Worm (Caenorhabditis elegans) whole organism, L1 larva: ENCODE measurements around the gene flp-15.

Experiments
- F16B12.6 ChIP-seq: fragments of 150-350 bp; optimal IDR thresholded peaks from 2 replicates; lab custom pipeline; 2014; ENCODE audit warnings: missing biosample characterization, missing genetic modification characterization
- aly-2 ChIP-seq: fragments of 150-350 bp; optimal IDR thresholded peaks from 2 replicates; lab custom pipeline; 2014; ENCODE audit warnings: missing biosample characterization, missing genetic modification characterization
- ama-1 ChIP-seq: fragments of 150-350 bp; optimal IDR thresholded peaks from 2 replicates; lab custom pipeline; 2014
- blmp-1 ChIP-seq: fragments of 150-350 bp; optimal IDR thresholded peaks from 2 replicates; lab custom pipeline; 2014; ENCODE audit warnings: missing biosample characterization, missing genetic modification characterization
- ceh-63 ChIP-seq: fragments of 200-800 bp; sonication (Bioruptor generic); optimal IDR thresholded peaks from 2 replicates; lab custom pipeline; 2018; ENCODE audit warnings: mild to moderate bottlenecking, missing genetic modification characterization, missing compliant biosample characterization
- ceh-8 ChIP-seq: fragments of 200-800 bp; sonication (Bioruptor generic); optimal IDR thresholded peaks from 2 replicates; lab custom pipeline; 2018; ENCODE audit warnings: mild to moderate bottlenecking, missing genetic modification characterization, moderate library complexity, missing compliant biosample characterization
- ceh-82 ChIP-seq, 3 experiments: fragments of 150-350 bp in 1 of 3; sonication (generic microtip) in 2 of 3; optimal IDR thresholded peaks; 2 replicates each; lab custom pipeline; 2014 to 2017; ENCODE audit warnings: missing biosample characterization in 3 of 3, missing genetic modification characterization in 3 of 3
- ceh-88 ChIP-seq: fragments of 200-800 bp; sonication (Bioruptor generic); IDR thresholded peaks from 2 replicates; pipeline ENCODE4 v1.3.6; 2022; ENCODE audit warnings: missing genetic modification characterization, missing compliant biosample characterization
- ces-1 ChIP-seq: fragments of 150-350 bp; optimal IDR thresholded peaks from 2 replicates; lab custom pipeline; 2014; ENCODE audit warnings: missing biosample characterization, missing genetic modification reagents, missing genetic modification characterization
- dpl-1 ChIP-seq, 3 experiments: fragments of 150-350 bp in 2 of 3; sonication (generic microtip) in 1 of 3; optimal IDR thresholded peaks; 2 replicates each; lab custom pipeline; 2014 to 2017; ENCODE audit warnings: missing biosample characterization in 3 of 3, missing genetic modification characterization in 3 of 3, missing genetic modification reagents in 3 of 3
- dsc-1 ChIP-seq: sonication (generic microtip); optimal IDR thresholded peaks from 2 replicates; lab custom pipeline; 2016; ENCODE audit warnings: mild to moderate bottlenecking, missing genetic modification characterization, missing compliant biosample characterization
- efl-1 ChIP-seq, 4 experiments: fragments of 150-350 bp; optimal IDR thresholded peaks in 3 of 4; peaks in 1 of 4; 1 replicate in 1 of 4; 2 replicates in 3 of 4; lab custom pipeline; 2014; ENCODE audit warnings: missing biosample characterization in 2 of 4, missing genetic modification characterization in 2 of 4, missing genetic modification reagents in 2 of 4
- elt-2 ChIP-seq: sonication (generic microtip); optimal IDR thresholded peaks from 2 replicates; lab custom pipeline; 2016; ENCODE audit warnings: missing genetic modification characterization, mild to moderate bottlenecking, inconsistent platforms, missing compliant biosample characterization, missing genetic modification reagents
- elt-3 ChIP-seq, 6 experiments: fragments of 150-350 bp in 1 of 6; sonication (generic microtip); optimal IDR thresholded peaks; 2 replicates each; lab custom pipeline; 2017 to 2018; ENCODE audit warnings: missing biosample characterization in 6 of 6, missing genetic modification characterization in 6 of 6, inconsistent platforms in 1 of 6
- ets-5 ChIP-seq: fragments of 200-800 bp; sonication (Bioruptor generic); IDR thresholded peaks from 2 replicates; pipeline ENCODE4 v1.3.6; 2022; ENCODE audit warnings: missing genetic modification characterization, missing compliant biosample characterization
- fkh-4 ChIP-seq: sonication (generic microtip); optimal IDR thresholded peaks from 2 replicates; lab custom pipeline; 2016; ENCODE audit warnings: missing compliant biosample characterization, missing genetic modification characterization, borderline replicate concordance
- fkh-8 ChIP-seq: sonication (generic microtip); optimal IDR thresholded peaks from 2 replicates; lab custom pipeline; 2016; ENCODE audit warnings: mild to moderate bottlenecking, missing genetic modification characterization, missing compliant biosample characterization
- fos-1 ChIP-seq: fragments of 150-350 bp; optimal IDR thresholded peaks from 2 replicates; lab custom pipeline; 2014; ENCODE audit warnings: missing biosample characterization, missing genetic modification characterization
- hlh-17 ChIP-seq: fragments of 200-800 bp; sonication (Bioruptor generic); optimal IDR thresholded peaks from 2 replicates; lab custom pipeline; 2018; ENCODE audit warnings: missing genetic modification characterization, mild to moderate bottlenecking, missing compliant biosample characterization, moderate library complexity, borderline replicate concordance
- hpl-2 ChIP-seq: fragments of 150-350 bp; optimal IDR thresholded peaks from 2 replicates; lab custom pipeline; 2014; ENCODE audit warnings: missing biosample characterization, missing genetic modification reagents, missing genetic modification characterization
- isw-1 ChIP-seq: fragments of 200-800 bp; sonication (Bioruptor generic); IDR thresholded peaks from 2 replicates; pipeline ENCODE4 v1.3.6; 2022; ENCODE audit warnings: missing genetic modification characterization, missing compliant biosample characterization
- lin-14 ChIP-seq: fragments of 200-800 bp; sonication (Bioruptor generic); optimal IDR thresholded peaks from 2 replicates; lab custom pipeline; 2018; ENCODE audit warnings: mild to moderate bottlenecking, missing genetic modification characterization, moderate library complexity, missing compliant biosample characterization
- lin-15B ChIP-seq: fragments of 150-350 bp; sonication (generic microtip); optimal IDR thresholded peaks from 3 replicates; lab custom pipeline; 2014; ENCODE audit warnings: missing biosample characterization, missing genetic modification characterization
- lin-35 ChIP-seq, 2 experiments: fragments of 150-350 bp; optimal IDR thresholded peaks; 2 replicates each; lab custom pipeline; 2014; ENCODE audit warnings: missing biosample characterization in 2 of 2, missing genetic modification characterization in 2 of 2, missing genetic modification reagents in 2 of 2
- lin-39 ChIP-seq: fragments of 150-350 bp; optimal IDR thresholded peaks from 2 replicates; lab custom pipeline; 2014; ENCODE audit warnings: missing biosample characterization, missing genetic modification reagents, missing genetic modification characterization
- mab-9 ChIP-seq: fragments of 200-800 bp; sonication (Bioruptor generic); IDR thresholded peaks from 2 replicates; pipeline ENCODE4 v1.3.6; 2022; ENCODE audit warnings: missing genetic modification reagents, missing genetic modification characterization, missing compliant biosample characterization
- mep-1 ChIP-seq: fragments of 150-350 bp; optimal IDR thresholded peaks from 2 replicates; lab custom pipeline; 2014; ENCODE audit warnings: missing biosample characterization, missing genetic modification characterization
- nhr-11 ChIP-seq: fragments of 150-350 bp; optimal IDR thresholded peaks from 2 replicates; lab custom pipeline; 2014; ENCODE audit warnings: missing biosample characterization, missing genetic modification characterization
- nhr-12 ChIP-seq: sonication (generic microtip); optimal IDR thresholded peaks from 2 replicates; lab custom pipeline; 2017; ENCODE audit warnings: missing biosample characterization, missing genetic modification characterization
- nhr-28 ChIP-seq: fragments of 150-350 bp; optimal IDR thresholded peaks from 2 replicates; lab custom pipeline; 2014; ENCODE audit warnings: missing biosample characterization, missing genetic modification characterization
- nhr-71 ChIP-seq: sonication (generic microtip); optimal IDR thresholded peaks from 2 replicates; lab custom pipeline; 2016; ENCODE audit warnings: mild to moderate bottlenecking, missing genetic modification characterization, moderate library complexity, missing compliant biosample characterization
- pag-3 ChIP-seq: sonication (generic microtip); optimal IDR thresholded peaks from 2 replicates; lab custom pipeline; 2017; ENCODE audit warnings: missing genetic modification characterization, mild to moderate bottlenecking, missing compliant biosample characterization, antibody characterized with exemption, borderline replicate concordance; ENCODE audit not compliant: insufficient read depth
- pax-3 ChIP-seq: fragments of 200-800 bp; sonication (Bioruptor generic); optimal IDR thresholded peaks from 2 replicates; lab custom pipeline; 2018; ENCODE audit warnings: mild to moderate bottlenecking, missing genetic modification characterization, moderate library complexity, missing compliant biosample characterization
- pqm-1 ChIP-seq: sonication (generic microtip); optimal IDR thresholded peaks from 3 replicates; lab custom pipeline; 2017; ENCODE audit warnings: missing biosample characterization, missing genetic modification characterization
- skn-1 ChIP-seq: fragments of 150-350 bp; optimal IDR thresholded peaks from 2 replicates; lab custom pipeline; 2014; ENCODE audit warnings: missing biosample characterization, missing genetic modification characterization
- snu-23 ChIP-seq: sonication (generic microtip); optimal IDR thresholded peaks from 2 replicates; lab custom pipeline; 2016; ENCODE audit warnings: missing genetic modification characterization, missing compliant biosample characterization
- tbx-2 ChIP-seq: sonication (generic microtip); optimal IDR thresholded peaks from 2 replicates; lab custom pipeline; 2016; ENCODE audit warnings: missing genetic modification characterization, missing compliant biosample characterization
- tlp-1 ChIP-seq: fragments of 150-350 bp; optimal IDR thresholded peaks from 2 replicates; lab custom pipeline; 2014; ENCODE audit warnings: missing biosample characterization, missing genetic modification characterization
- unc-130 ChIP-seq: fragments of 150-350 bp; optimal IDR thresholded peaks from 2 replicates; lab custom pipeline; 2017; ENCODE audit warnings: missing biosample characterization, missing genetic modification characterization, inconsistent platforms
- zag-1 ChIP-seq: fragments of 150-350 bp; optimal IDR thresholded peaks from 2 replicates; lab custom pipeline; 2014; ENCODE audit warnings: missing biosample characterization, missing genetic modification characterization

The flp-15 gene

ce11 chrIII:13659028-13659427, 8.6 kb downstream of the flp-15 start:
- TF ChIP-seq blmp-1 (tag; lab: Kevin White, UChicago): peak; percentile 78
- TF ChIP-seq snu-23 (GFP tag; lab: Kevin White, UChicago): no peak
- TF ChIP-seq fkh-4 (tag; lab: Kevin White, UChicago): no peak
- no peak for TF ChIP-seq elt-2 (tag; lab: Kevin White, UChicago)
- TF ChIP-seq pqm-1 (tag; lab: Kevin White, UChicago): no peak
- no peak for TF ChIP-seq skn-1 (tag; lab: Kevin White, UChicago)
- no peak for TF ChIP-seq fos-1 (tag; lab: Kevin White, UChicago)
- no peak for TF ChIP-seq elt-3 (tag; optimal IDR thresholded peaks at IDR 0.05; lab: Kevin White, UChicago)
- no peak for TF ChIP-seq lin-35 (GFP tag; optimal IDR thresholded peaks at IDR 0.05; lab: Kevin White, UChicago)
- no peak for TF ChIP-seq pag-3 (tag; lab: Kevin White, UChicago)
- no peak for TF ChIP-seq aly-2
- TF ChIP-seq pax-3 (tag; lab: Kevin White, UChicago): no peak
- TF ChIP-seq lin-14 (GFP tag; lab: Kevin White, UChicago): peak; percentile 35
- TF ChIP-seq, all 84 proteins: peak for 2

ce11 chrIII:13657975-13658374, 9.7 kb downstream of the flp-15 start:
- TF ChIP-seq ets-5 (GFP tag; lab: Robert Waterston, UW): no peak
- TF ChIP-seq F16B12.6: no peak
- TF ChIP-seq dpl-1 (GFP tag; optimal IDR thresholded peaks at IDR 0.05; lab: Kevin White, UChicago): no peak
- TF ChIP-seq lin-14 (GFP tag; lab: Kevin White, UChicago): peak; percentile 52
- TF ChIP-seq, all 84 proteins: peak for 1

- TF ChIP-seq efl-1 (optimal IDR thresholded peaks at IDR 0.05; lab: Kevin White, UChicago): no peak
- peak in 1 of 2 experiments; percentile 43 for TF ChIP-seq efl-1 (GFP tag; optimal IDR thresholded peaks at IDR 0.05 in 1 of 2; lab: Kevin White, UChicago)
- no peak for TF ChIP-seq isw-1
Observed at ce11 chrIII:13656680-13657079, 11.0 kb downstream of the flp-15 start.

- no peak for TF ChIP-seq nhr-28 (tag; lab: Kevin White, UChicago)
- TF ChIP-seq pax-3 (tag; lab: Kevin White, UChicago): no peak
- no peak for TF ChIP-seq nhr-71 (tag; lab: Kevin White, UChicago)
- TF ChIP-seq snu-23 (GFP tag; lab: Kevin White, UChicago): no peak
- no peak for TF ChIP-seq fkh-4 (tag; lab: Kevin White, UChicago)
- TF ChIP-seq F16B12.6: no peak
- TF ChIP-seq ceh-63 (GFP tag; lab: Kevin White, UChicago): no peak
- TF ChIP-seq isw-1: no peak
- no peak for TF ChIP-seq ceh-82 (tag; optimal IDR thresholded peaks at IDR 0.05; lab: Kevin White, UChicago)
- TF ChIP-seq ces-1 (GFP tag; lab: Kevin White, UChicago): no peak
- TF ChIP-seq nhr-12 (tag; lab: Kevin White, UChicago): no peak
- no peak for TF ChIP-seq tbx-2 (tag; lab: Kevin White, UChicago)
- no peak for TF ChIP-seq mep-1
- TF ChIP-seq pag-3 (tag; lab: Kevin White, UChicago): no peak
Observed at ce11 chrIII:13654950-13655349, 12.7 kb downstream of the flp-15 start.

- TF ChIP-seq zag-1 (tag; lab: Kevin White, UChicago): no peak
- no peak for TF ChIP-seq hpl-2 (GFP tag; lab: Kevin White, UChicago)
- TF ChIP-seq F16B12.6: no peak
- no peak for TF ChIP-seq dsc-1 (tag; lab: Kevin White, UChicago)
- TF ChIP-seq isw-1: no peak
- no peak for TF ChIP-seq fkh-4 (tag; lab: Kevin White, UChicago)
- TF ChIP-seq tbx-2 (tag; lab: Kevin White, UChicago): no peak
- TF ChIP-seq unc-130 (tag; lab: Kevin White, UChicago): no peak
Observed at ce11 chrIII:13652708-13653107, 14.9 kb downstream of the flp-15 start.

ce11 chrIII:13652010-13652409, 15.6 kb downstream of the flp-15 start:
- TF ChIP-seq hlh-17 (GFP tag; lab: Kevin White, UChicago): no peak
- no peak for TF ChIP-seq ama-1 (lab: Kevin White, UChicago)
- TF ChIP-seq efl-1 (optimal IDR thresholded peaks at IDR 0.05; lab: Kevin White, UChicago): no peak
- no peak for TF ChIP-seq efl-1 (GFP tag; optimal IDR thresholded peaks at IDR 0.05 in 1 of 2; lab: Kevin White, UChicago)
- TF ChIP-seq lin-39 (tag; lab: Kevin White, UChicago): no peak
- TF ChIP-seq lin-15B (tag; lab: Kevin White, UChicago): no peak
- no peak for TF ChIP-seq blmp-1 (tag; lab: Kevin White, UChicago)
- TF ChIP-seq nhr-28 (tag; lab: Kevin White, UChicago): no peak
- TF ChIP-seq fkh-8 (tag; lab: Kevin White, UChicago): no peak
- no peak for TF ChIP-seq ceh-8 (GFP tag; lab: Kevin White, UChicago)
- TF ChIP-seq tlp-1 (tag; lab: Kevin White, UChicago): no peak
- no peak for TF ChIP-seq nhr-11 (tag; lab: Kevin White, UChicago)
- TF ChIP-seq fos-1 (tag; lab: Kevin White, UChicago): no peak
- TF ChIP-seq skn-1 (tag; lab: Kevin White, UChicago): no peak
- TF ChIP-seq mab-9 (GFP tag; lab: Robert Waterston, UW): no peak
- TF ChIP-seq ceh-88: no peak
- TF ChIP-seq pqm-1 (tag; lab: Kevin White, UChicago): no peak
